Fruit fly (Drosophila melanogaster) whole organism, prepupa: ENCODE data around the gene CG14257.

Source experiments
- CG10631 ChIP-seq: fragments of 200-800 bp; sonication (Bioruptor generic); optimal IDR thresholded peaks from 2 replicates; lab custom pipeline; 2016; ENCODE audit warnings: missing biosample characterization, missing genetic modification characterization
- CG10669 ChIP-seq: fragments of 200-800 bp; sonication (Bioruptor generic); optimal IDR thresholded peaks from 3 replicates; lab custom pipeline; 2018; ENCODE audit warnings: missing biosample characterization, mild to moderate bottlenecking, missing genetic modification characterization, moderate library complexity
- CG16779 ChIP-seq: fragments of 200-800 bp; sonication (Bioruptor generic); optimal IDR thresholded peaks from 3 replicates; lab custom pipeline; 2017; ENCODE audit warnings: missing biosample characterization, mild to moderate bottlenecking, missing genetic modification characterization
- CG3032 ChIP-seq: fragments of 200-800 bp; optimal IDR thresholded peaks from 2 replicates; lab custom pipeline; 2019; ENCODE audit warnings: missing biosample characterization, mild to moderate bottlenecking, missing genetic modification characterization, moderate library complexity
- CG31627 ChIP-seq: fragments of 200-800 bp; sonication (Bioruptor generic); optimal IDR thresholded peaks from 3 replicates; lab custom pipeline; 2016; ENCODE audit warnings: missing biosample characterization, missing genetic modification characterization
- CG34406 ChIP-seq: fragments of 200-800 bp; sonication (Bioruptor generic); optimal IDR thresholded peaks from 3 replicates; lab custom pipeline; 2016; ENCODE audit warnings: missing biosample characterization, missing genetic modification characterization
- CG3919 ChIP-seq: fragments of 200-800 bp; sonication (Bioruptor generic); optimal IDR thresholded peaks from 3 replicates; lab custom pipeline; 2016; ENCODE audit warnings: missing biosample characterization, missing genetic modification characterization
- CG6163 ChIP-seq: fragments of 200-800 bp; sonication (Bioruptor generic); IDR thresholded peaks from 3 replicates; pipeline ENCODE4 v1.3.6; 2022; ENCODE audit warnings: missing biosample characterization, missing genetic modification characterization
- CG6808 ChIP-seq: fragments of 200-800 bp; sonication (Bioruptor generic); optimal IDR thresholded peaks from 3 replicates; lab custom pipeline; 2017; ENCODE audit warnings: missing biosample characterization, missing genetic modification characterization, mild to moderate bottlenecking, moderate library complexity, missing genetic modification reagents
- CG7368 ChIP-seq: fragments of 200-800 bp; sonication (Bioruptor generic); optimal IDR thresholded peaks from 3 replicates; lab custom pipeline; 2016; ENCODE audit warnings: missing biosample characterization, missing genetic modification characterization
- CG8632 ChIP-seq: fragments of 200-800 bp; sonication (Bioruptor generic); optimal IDR thresholded peaks from 3 replicates; lab custom pipeline; 2016; ENCODE audit warnings: missing biosample characterization, missing genetic modification characterization
- CG9139 ChIP-seq: fragments of 200-800 bp; sonication (Bioruptor generic); optimal IDR thresholded peaks from 3 replicates; lab custom pipeline; 2017; ENCODE audit warnings: missing biosample characterization, mild to moderate bottlenecking, missing genetic modification characterization
- Eip78C ChIP-seq: fragments of 200-800 bp; sonication (Bioruptor generic); peaks from one replicate; lab custom pipeline; 2016; ENCODE audit warnings: missing biosample characterization, missing genetic modification characterization
- Eip93F ChIP-seq: fragments of 200-800 bp; sonication (Bioruptor generic); optimal IDR thresholded peaks from 2 replicates; lab custom pipeline; 2016; ENCODE audit warnings: missing biosample characterization, mild to moderate bottlenecking, missing genetic modification characterization
- Ets96B ChIP-seq: fragments of 200-800 bp; optimal IDR thresholded peaks from 2 replicates; lab custom pipeline; 2019; ENCODE audit warnings: missing biosample characterization, mild to moderate bottlenecking, missing genetic modification characterization, moderate library complexity
- Gug ChIP-seq: fragments of 200-800 bp; sonication (Bioruptor generic); IDR thresholded peaks from 2 replicates; pipeline ENCODE4 v1.3.6; 2022; ENCODE audit warnings: missing biosample characterization, missing genetic modification characterization
- Hr38 ChIP-seq: sonication (Bioruptor generic); optimal IDR thresholded peaks from 2 replicates; lab custom pipeline; 2016; ENCODE audit warnings: missing biosample characterization, missing genetic modification characterization
- Hr39 ChIP-seq: fragments of 200-800 bp; sonication (Bioruptor generic); optimal IDR thresholded peaks from 2 replicates; lab custom pipeline; 2016; ENCODE audit warnings: missing biosample characterization, missing genetic modification characterization
- Hr4 ChIP-seq: fragments of 200-800 bp; sonication (Bioruptor generic); optimal IDR thresholded peaks from 3 replicates; lab custom pipeline; 2016; ENCODE audit warnings: missing biosample characterization, missing genetic modification characterization
- achi ChIP-seq: fragments of 200-800 bp; sonication (Bioruptor generic); optimal IDR thresholded peaks from 3 replicates; lab custom pipeline; 2016; ENCODE audit warnings: missing biosample characterization, missing genetic modification characterization
- acj6 ChIP-seq: fragments of 200-800 bp; sonication (Bioruptor generic); optimal IDR thresholded peaks from 3 replicates; lab custom pipeline; 2016; ENCODE audit warnings: missing biosample characterization, missing genetic modification characterization
- cyc ChIP-seq: fragments of 200-800 bp; sonication (Bioruptor generic); optimal IDR thresholded peaks from 3 replicates; lab custom pipeline; 2016; ENCODE audit warnings: missing biosample characterization, missing genetic modification characterization
- eg ChIP-seq: fragments of 200-800 bp; sonication (Bioruptor generic); IDR thresholded peaks from 3 replicates; pipeline ENCODE4 v1.3.6; 2022; ENCODE audit warnings: missing biosample characterization, missing genetic modification characterization
- fd59A ChIP-seq: fragments of 200-800 bp; sonication (Bioruptor generic); optimal IDR thresholded peaks from 2 replicates; lab custom pipeline; 2017; ENCODE audit warnings: missing biosample characterization, mild to moderate bottlenecking, missing genetic modification characterization, missing genetic modification reagents
- fd85E ChIP-seq: fragments of 200-800 bp; sonication (Bioruptor generic); optimal IDR thresholded peaks from 3 replicates; lab custom pipeline; 2016; ENCODE audit warnings: missing biosample characterization, missing genetic modification characterization
- fkh ChIP-seq: fragments of 200-800 bp; sonication (Bioruptor generic); optimal IDR thresholded peaks from 3 replicates; lab custom pipeline; 2017; ENCODE audit warnings: missing biosample characterization, mild to moderate bottlenecking, missing genetic modification characterization, moderate library complexity
- lz ChIP-seq: fragments of 200-800 bp; sonication (Bioruptor generic); optimal IDR thresholded peaks from 3 replicates; lab custom pipeline; 2016; ENCODE audit warnings: missing biosample characterization, missing genetic modification characterization
- net ChIP-seq: fragments of 200-800 bp; sonication (Bioruptor generic); optimal IDR thresholded peaks from 3 replicates; lab custom pipeline; 2016; ENCODE audit warnings: missing biosample characterization, missing genetic modification characterization
- salr ChIP-seq, 2 experiments: fragments of 200-800 bp; sonication (Bioruptor generic); optimal IDR thresholded peaks; 3 replicates each; lab custom pipeline; 2016 to 2018; ENCODE audit warnings: missing biosample characterization in 2 of 2, missing genetic modification characterization in 2 of 2, mild to moderate bottlenecking in 1 of 2
- svp ChIP-seq: fragments of 200-800 bp; sonication (Bioruptor generic); peaks from one replicate; lab custom pipeline; 2016; ENCODE audit warnings: missing biosample characterization, missing genetic modification characterization
- topi ChIP-seq: fragments of 200-800 bp; sonication (Bioruptor generic); optimal IDR thresholded peaks from 3 replicates; lab custom pipeline; 2016; ENCODE audit warnings: missing biosample characterization, missing genetic modification characterization
- vri ChIP-seq: fragments of 200-800 bp; sonication (Bioruptor generic); optimal IDR thresholded peaks from 3 replicates; lab custom pipeline; 2016; ENCODE audit warnings: missing biosample characterization, mild to moderate bottlenecking, missing genetic modification characterization

The CG14257 gene

dm6 chr3R:27099579-27099978 is 23.9 kb downstream of the CG14257 start, which contains the start of gene eater:
Gene eater, minus strand, starts transcription at chr3R:27099679.
- no peak for TF ChIP-seq CG34406 (GFP tag; lab: Kevin White, UChicago)

DNA sequence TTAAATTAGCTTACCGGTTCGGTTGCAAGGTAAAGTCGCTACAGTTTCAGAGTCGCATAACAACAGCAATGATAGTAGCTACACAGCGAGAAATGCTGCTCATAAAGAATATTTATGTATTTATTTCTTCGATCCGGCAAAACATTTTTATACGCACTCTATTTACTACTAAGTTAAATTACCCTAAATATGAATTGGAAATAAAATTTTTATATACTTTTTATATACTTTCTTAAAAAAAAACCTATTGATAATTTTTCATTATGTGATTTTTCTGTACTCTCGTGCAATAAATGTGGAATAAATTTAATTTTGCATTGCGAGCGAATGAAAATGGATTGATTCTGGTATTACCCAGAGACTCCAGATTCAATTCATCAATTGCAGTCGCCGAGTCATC is 25.3 kb downstream of the CG14257 start, which contains the start of gene Jhbp11:
Jhbp11 (plus strand) TSS at position 301 of the 400 bp plus-strand sequence.
- TF ChIP-seq CG31627 (GFP tag; lab: Kevin White, UChicago) (no peak), Eip78C (GFP tag; lab: Kevin White, UChicago) (peak; percentile 49), eg (GFP tag; lab: Robert Waterston, UW) (0 out of 3 replicates have a peak, but pooled peaks have one; percentile 15)

DNA sequence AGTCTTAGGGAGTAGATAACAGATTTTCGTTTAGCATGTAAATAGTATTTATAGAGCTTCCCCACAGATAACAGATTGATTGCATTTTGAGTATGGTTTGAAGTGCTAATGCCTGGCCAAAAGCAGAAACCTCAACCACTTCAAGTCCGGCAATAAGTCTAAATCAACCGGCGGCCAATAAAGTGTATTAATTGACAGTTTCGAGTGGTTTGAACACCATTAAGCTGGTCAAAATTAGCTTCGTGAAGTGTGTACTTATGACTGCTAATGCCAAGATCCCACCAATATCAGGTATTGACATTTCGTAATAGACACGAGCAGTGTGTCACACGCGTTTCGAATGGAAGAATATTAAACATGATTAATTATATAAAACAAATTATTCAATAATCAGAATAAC is 29.8 kb downstream of the CG14257 start:
- no peak for TF ChIP-seq CG10631 (GFP tag; lab: Kevin White, UChicago)
- TF ChIP-seq fkh: no peak
- no peak for TF ChIP-seq CG6808 (GFP tag; lab: Kevin White, UChicago)
- no peak for TF ChIP-seq salr (GFP tag; optimal IDR thresholded peaks at IDR 0.05; lab: Kevin White, UChicago)
- no peak for TF ChIP-seq lz (GFP tag; lab: Kevin White, UChicago)
- TF ChIP-seq cyc (GFP tag; lab: Kevin White, UChicago): no peak
- no peak for TF ChIP-seq Eip78C (GFP tag; lab: Kevin White, UChicago)
- no peak for TF ChIP-seq achi (GFP tag; lab: Kevin White, UChicago)
- TF ChIP-seq CG3919 (GFP tag; lab: Kevin White, UChicago): no peak
- no peak for TF ChIP-seq CG7368 (GFP tag; lab: Kevin White, UChicago)

- TF ChIP-seq Hr39 (no peak), fd59A (GFP tag; lab: Kevin White, UChicago) (no peak), net (GFP tag; lab: Kevin White, UChicago) (no peak), CG6163 (no peak), CG8632 (no peak), CG10669 (GFP tag; lab: Kevin White, UChicago) (no peak), fd85E (no peak)
Observed at dm6 chr3R:27106134-27106694, 30.5 kb downstream of the CG14257 start, which contains the start of gene CAH9. Gene CAH9, minus strand, starts transcription at chr3R:27106184.

- TF ChIP-seq Eip93F (GFP tag; lab: Kevin White, UChicago): no peak
- TF ChIP-seq Hr38 (GFP tag; lab: Kevin White, UChicago): no peak
- TF ChIP-seq achi (GFP tag; lab: Kevin White, UChicago): no peak
- TF ChIP-seq CG6163: no peak
- TF ChIP-seq fkh: no peak
- no peak for TF ChIP-seq Hr4 (GFP tag; lab: Kevin White, UChicago)
- no peak for TF ChIP-seq Ets96B (tag; lab: Kevin White, UChicago)
- no peak for TF ChIP-seq lz (GFP tag; lab: Kevin White, UChicago)
- no peak for TF ChIP-seq topi
- no peak for TF ChIP-seq CG9139 (GFP tag; lab: Kevin White, UChicago)
- TF ChIP-seq CG16779: no peak
- TF ChIP-seq Gug: no peak
Observed at dm6 chr3R:27108111-27108510, 32.4 kb downstream of the CG14257 start.

- TF ChIP-seq CG3032 (tag; lab: Kevin White, UChicago): no peak
- TF ChIP-seq vri (GFP tag; lab: Kevin White, UChicago): peak; percentile 14
- no peak for TF ChIP-seq acj6 (GFP tag; lab: Kevin White, UChicago)
- no peak for TF ChIP-seq net (GFP tag; lab: Kevin White, UChicago)
- TF ChIP-seq svp (GFP tag; lab: Kevin White, UChicago): peak; percentile 65
Observed at dm6 chr3R:27109458-27109857, 33.8 kb downstream of the CG14257 start.
